Fruit fly (Drosophila melanogaster) whole organism, embryonic: ENCODE results near the gene mthl1.

Source experiments
- Adf1 ChIP-seq: fragments of 200-800 bp; sonication (Bioruptor generic); IDR thresholded peaks from 2 replicates; pipeline ENCODE4 v1.3.6; 2022; ENCODE audit warnings: missing biosample characterization, missing genetic modification characterization
- Antp ChIP-seq: fragments of 200-800 bp; sonication (Bioruptor generic); optimal IDR thresholded peaks from 3 replicates; lab custom pipeline; 2016; ENCODE audit warnings: missing biosample characterization, missing genetic modification characterization
- BEAF-32 ChIP-seq: fragments of 200-800 bp; sonication (Bioruptor generic); optimal IDR thresholded peaks from 3 replicates; lab custom pipeline; 2017; ENCODE audit warnings: missing biosample characterization, missing genetic modification characterization, mild to moderate bottlenecking, moderate library complexity, missing genetic modification reagents
- BtbVII ChIP-seq: fragments of 200-800 bp; sonication (Bioruptor generic); optimal IDR thresholded peaks from 3 replicates; lab custom pipeline; 2017; ENCODE audit warnings: missing biosample characterization, mild to moderate bottlenecking, missing genetic modification characterization
- CG10147 ChIP-seq: fragments of 200-800 bp; sonication (Bioruptor generic); optimal IDR thresholded peaks from 2 replicates; lab custom pipeline; 2019; ENCODE audit warnings: missing biosample characterization, mild to moderate bottlenecking, missing genetic modification characterization, moderate library complexity
- CG14014 ChIP-seq: fragments of 200-800 bp; sonication (Bioruptor generic); IDR thresholded peaks from 2 replicates; pipeline ENCODE4 v1.3.6; 2022; ENCODE audit warnings: missing biosample characterization, missing genetic modification characterization
- CG14860 ChIP-seq: fragments of 200-800 bp; sonication (Bioruptor generic); IDR thresholded peaks from 3 replicates; pipeline ENCODE4 v1.3.6; 2022; ENCODE audit warnings: missing biosample characterization, missing genetic modification characterization; ENCODE audit not compliant: partially characterized antibody
- CG17385 ChIP-seq: fragments of 200-800 bp; sonication (Bioruptor generic); optimal IDR thresholded peaks from 3 replicates; lab custom pipeline; 2018; ENCODE audit warnings: missing biosample characterization, mild to moderate bottlenecking, missing genetic modification characterization
- CG17829 ChIP-seq: fragments of 200-800 bp; optimal IDR thresholded peaks from 2 replicates; lab custom pipeline; 2019; ENCODE audit warnings: missing biosample characterization, mild to moderate bottlenecking, missing genetic modification characterization, moderate library complexity
- CG30431 ChIP-seq: fragments of 200-800 bp; sonication (Bioruptor generic); optimal IDR thresholded peaks from 2 replicates; lab custom pipeline; 2017; ENCODE audit warnings: missing biosample characterization, missing genetic modification characterization
- CG34224 ChIP-seq: fragments of 200-800 bp; sonication (Bioruptor generic); IDR thresholded peaks from 3 replicates; pipeline ENCODE4 v1.3.6; 2022; ENCODE audit warnings: missing biosample characterization, missing genetic modification characterization; ENCODE audit not compliant: partially characterized antibody
- CG4707 ChIP-seq: fragments of 200-800 bp; sonication (Bioruptor generic); optimal IDR thresholded peaks from 2 replicates; lab custom pipeline; 2018; ENCODE audit warnings: missing biosample characterization, mild to moderate bottlenecking, missing genetic modification characterization, moderate library complexity
- CG6791 ChIP-seq: fragments of 200-800 bp; sonication (Bioruptor generic); IDR thresholded peaks from 3 replicates; pipeline ENCODE4 v1.3.6; 2022; ENCODE audit warnings: missing biosample characterization, missing genetic modification characterization; ENCODE audit not compliant: partially characterized antibody
- CG8924 ChIP-seq: fragments of 200-800 bp; optimal IDR thresholded peaks from 3 replicates; lab custom pipeline; 2019; ENCODE audit warnings: missing biosample characterization, mild to moderate bottlenecking, missing genetic modification characterization, moderate library complexity
- CG9876 ChIP-seq: fragments of 200-800 bp; sonication (Bioruptor generic); optimal IDR thresholded peaks from 2 replicates; lab custom pipeline; 2016; ENCODE audit warnings: missing biosample characterization, missing genetic modification characterization
- CG9932 ChIP-seq: fragments of 200-800 bp; sonication (Bioruptor generic); IDR thresholded peaks from 2 replicates; pipeline ENCODE4 v1.3.6; 2022; ENCODE audit warnings: missing biosample characterization, missing genetic modification characterization
- CkIIα-i1 ChIP-seq: fragments of 200-800 bp; sonication (Bioruptor generic); IDR thresholded peaks from 2 replicates; pipeline ENCODE4 v1.3.6; 2022; ENCODE audit warnings: missing biosample characterization, missing genetic modification characterization
- Dll ChIP-seq: fragments of 200-800 bp; sonication (Bioruptor generic); IDR thresholded peaks from 4 replicates; pipeline ENCODE4 v1.3.6; 2022; ENCODE audit warnings: missing biosample characterization, missing genetic modification characterization; ENCODE audit not compliant: partially characterized antibody
- Dref ChIP-seq: fragments of 200-800 bp; sonication (Bioruptor generic); IDR thresholded peaks from 2 replicates; pipeline ENCODE4 v1.3.6; 2022; ENCODE audit warnings: missing biosample characterization, missing genetic modification characterization
- H2.0 ChIP-seq: fragments of 200-800 bp; sonication (Bioruptor generic); IDR thresholded peaks from 2 replicates; pipeline ENCODE4 v1.3.6; 2022; ENCODE audit warnings: missing biosample characterization, missing genetic modification characterization
- Hr78 ChIP-seq, 2 experiments: fragments of 200-800 bp in 1 of 2; fragments of >200 bp in 1 of 2; sonication (Bioruptor generic) in 1 of 2; optimal IDR thresholded peaks; 2 replicates each; lab custom pipeline; 2017 to 2019; ENCODE audit warnings: missing biosample characterization in 2 of 2, missing genetic modification characterization in 2 of 2, mild to moderate bottlenecking in 1 of 2, moderate library complexity in 1 of 2
- Med ChIP-seq: fragments of 200-800 bp; sonication (Bioruptor generic); peaks from one replicate; lab custom pipeline; 2016; ENCODE audit warnings: missing biosample characterization, missing genetic modification characterization, mild to moderate bottlenecking, inconsistent platforms, moderate library complexity
- Pdp1 ChIP-seq, 2 experiments: fragments of 200-800 bp; sonication (Bioruptor generic); optimal IDR thresholded peaks; 3 replicates each; lab custom pipeline; 2016; ENCODE audit warnings: missing biosample characterization in 2 of 2, missing genetic modification characterization in 2 of 2, mild to moderate bottlenecking in 1 of 2, moderate library complexity in 1 of 2
- Sox100B ChIP-seq: fragments of 200-800 bp; sonication (Bioruptor generic); optimal IDR thresholded peaks from 3 replicates; lab custom pipeline; 2018; ENCODE audit warnings: missing biosample characterization, mild to moderate bottlenecking, missing genetic modification characterization
- TFAM ChIP-seq: fragments of 200-800 bp; sonication (Bioruptor generic); optimal IDR thresholded peaks from 2 replicates; lab custom pipeline; 2017; ENCODE audit warnings: missing biosample characterization, missing genetic modification characterization, inconsistent platforms
- Xrp1 ChIP-seq: fragments of 200-800 bp; sonication (Bioruptor generic); IDR thresholded peaks from 2 replicates; pipeline ENCODE4 v1.3.6; 2022; ENCODE audit warnings: missing biosample characterization, missing genetic modification characterization
- abd-A ChIP-seq: fragments of 200-800 bp; sonication (Bioruptor generic); optimal IDR thresholded peaks from 3 replicates; lab custom pipeline; 2019; ENCODE audit warnings: missing biosample characterization, mild to moderate bottlenecking, missing genetic modification characterization, moderate library complexity
- ara ChIP-seq: fragments of 200-800 bp; sonication (Bioruptor generic); IDR thresholded peaks from 2 replicates; pipeline ENCODE4 v1.3.6; 2022; ENCODE audit warnings: missing biosample characterization, missing genetic modification characterization
- bab2 ChIP-seq: fragments of 200-800 bp; sonication (Bioruptor generic); optimal IDR thresholded peaks from 2 replicates; lab custom pipeline; 2016; ENCODE audit warnings: missing biosample characterization, missing genetic modification characterization
- bbx ChIP-seq: fragments of 200-800 bp; sonication (Bioruptor generic); IDR thresholded peaks from 2 replicates; pipeline ENCODE4 v1.3.6; 2022; ENCODE audit warnings: missing biosample characterization, missing genetic modification characterization; ENCODE audit not compliant: partially characterized antibody
- bsh ChIP-seq, 2 experiments: fragments of 200-800 bp; sonication (Bioruptor generic); optimal IDR thresholded peaks; 2 replicates each; lab custom pipeline; 2017 to 2018; ENCODE audit warnings: mild to moderate bottlenecking in 2 of 2, missing biosample characterization in 2 of 2, missing genetic modification characterization in 2 of 2, moderate library complexity in 1 of 2
- ci ChIP-seq: fragments of 200-800 bp; sonication (Bioruptor generic); IDR thresholded peaks from 3 replicates; pipeline ENCODE4 v1.3.6; 2022; ENCODE audit warnings: missing biosample characterization, missing genetic modification characterization
- ewg ChIP-seq: fragments of 200-800 bp; sonication (Bioruptor generic); optimal IDR thresholded peaks from 3 replicates; lab custom pipeline; 2017; ENCODE audit warnings: mild to moderate bottlenecking, missing biosample characterization, missing genetic modification reagents, missing genetic modification characterization
- gcm ChIP-seq: fragments of 200-800 bp; sonication (Bioruptor generic); optimal IDR thresholded peaks from 2 replicates; lab custom pipeline; 2019; ENCODE audit warnings: missing biosample characterization, mild to moderate bottlenecking, missing genetic modification characterization, moderate library complexity
- ham ChIP-seq: fragments of 200-800 bp; sonication (Bioruptor generic); IDR thresholded peaks from 2 replicates; pipeline ENCODE4 v1.3.6; 2022; ENCODE audit warnings: missing biosample characterization, missing genetic modification characterization
- insv ChIP-seq, 2 experiments: fragments of 200-800 bp; sonication (Bioruptor generic); optimal IDR thresholded peaks; 3 replicates each; lab custom pipeline; 2016 to 2018; ENCODE audit warnings: missing biosample characterization in 2 of 2, missing genetic modification characterization in 2 of 2
- inv ChIP-seq: fragments of 200-800 bp; sonication (Bioruptor generic); IDR thresholded peaks from 2 replicates; pipeline ENCODE4 v1.3.6; 2022; ENCODE audit warnings: missing biosample characterization, missing genetic modification characterization; ENCODE audit not compliant: partially characterized antibody
- kay ChIP-seq: fragments of 200-800 bp; sonication (Bioruptor generic); optimal IDR thresholded peaks from 2 replicates; lab custom pipeline; 2016; ENCODE audit warnings: missing biosample characterization, missing genetic modification characterization
- ken ChIP-seq: fragments of 200-800 bp; sonication (Bioruptor generic); IDR thresholded peaks from 3 replicates; pipeline ENCODE4 v1.3.6; 2022; ENCODE audit warnings: missing biosample characterization, missing genetic modification characterization
- lmd ChIP-seq: fragments of 200-800 bp; sonication (Bioruptor generic); IDR thresholded peaks from 2 replicates; pipeline ENCODE4 v1.3.6; 2022; ENCODE audit warnings: missing biosample characterization, missing genetic modification characterization
- mld ChIP-seq: fragments of 200-800 bp; sonication (Bioruptor generic); IDR thresholded peaks from 3 replicates; pipeline ENCODE4 v1.3.6; 2022; ENCODE audit warnings: missing biosample characterization, missing genetic modification characterization; ENCODE audit not compliant: partially characterized antibody
- pan ChIP-seq, 4 experiments: fragments of >200 bp in 3 of 4; fragments of 200-800 bp in 1 of 4; sonication (Bioruptor generic) in 1 of 4; optimal IDR thresholded peaks in 3 of 4; IDR thresholded peaks in 1 of 4; 2 replicates each; pipeline versions ENCODE4 v1.3.6 to Lab custom; 2017 to 2022; ENCODE audit warnings: missing biosample characterization in 2 of 4, missing genetic modification characterization in 2 of 4, mixed read lengths in 1 of 4
- phol ChIP-seq: fragments of 200-800 bp; sonication (Bioruptor generic); optimal IDR thresholded peaks from 3 replicates; lab custom pipeline; 2018; ENCODE audit warnings: missing biosample characterization, mild to moderate bottlenecking, missing genetic modification characterization, moderate library complexity
- pnt ChIP-seq: fragments of 200-800 bp; sonication (Bioruptor generic); optimal IDR thresholded peaks from 3 replicates; lab custom pipeline; 2016; ENCODE audit warnings: missing biosample characterization, missing genetic modification characterization
- row ChIP-seq: fragments of 200-800 bp; sonication (Bioruptor generic); IDR thresholded peaks from 3 replicates; pipeline ENCODE4 v1.3.6; 2022; ENCODE audit warnings: missing biosample characterization, missing genetic modification characterization

The mthl1 gene

DNA sequence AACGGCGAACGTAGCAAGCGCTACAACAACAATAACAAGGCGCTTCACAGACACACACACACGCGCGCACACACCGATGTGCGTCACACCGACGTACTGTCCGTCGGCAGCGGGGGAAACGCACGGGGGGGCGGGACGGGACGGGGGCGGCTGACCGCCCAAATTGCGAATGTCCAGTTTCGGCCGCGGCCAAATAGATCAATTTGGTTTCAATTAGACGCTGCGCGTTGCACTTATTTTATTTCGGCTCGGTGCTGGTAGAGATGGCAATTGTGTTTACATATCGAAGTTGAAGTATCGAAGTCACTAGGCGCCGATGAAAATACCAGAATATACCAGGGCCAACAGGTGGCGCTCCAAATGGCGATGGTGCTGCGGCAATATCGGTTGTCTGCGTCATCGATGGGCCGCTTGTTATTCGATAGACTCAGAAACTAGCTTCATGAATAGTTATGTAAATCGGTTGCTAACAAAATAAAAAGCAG lies 3.6 kb upstream of the mthl1 start, which contains the start of gene Rok (continued):
- TF ChIP-seq CG34224 (GFP tag; lab: Robert Waterston, UW) (peak; percentile 57; the same call in 2 of the 3 replicates), insv (GFP tag; optimal IDR thresholded peaks at IDR 0.05; lab: Kevin White, UChicago) (no peak), CkIIα-i1 (GFP tag; lab: Robert Waterston, UW) (no peak), CG4707 (GFP tag; lab: Kevin White, UChicago) (no peak), CG14860 (GFP tag; lab: Robert Waterston, UW) (peak; percentile 79), CG9932 (GFP tag; lab: Robert Waterston, UW) (peak; percentile 34), Med (peak; percentile 74), abd-A (tag; lab: Kevin White, UChicago) (no peak), ci (GFP tag; lab: Robert Waterston, UW) (peak; percentile 11; the same call in 1 of the 3 replicates), Sox100B (GFP tag; lab: Kevin White, UChicago) (no peak), TFAM (GFP tag; lab: Kevin White, UChicago) (no peak), Adf1 (GFP tag; lab: Robert Waterston, UW) (peak; percentile 53), bsh (GFP tag; optimal IDR thresholded peaks at IDR 0.05; lab: Kevin White, UChicago) (no peak), lmd (peak; percentile 13; the same call in 1 of the 2 replicates), pnt (no peak), Pdp1 (GFP tag; optimal IDR thresholded peaks at IDR 0.05; lab: Kevin White, UChicago) (peak in 1 of 2 experiments; percentile 46), bbx (GFP tag; lab: Robert Waterston, UW) (peak; percentile 89), CG6791 (GFP tag; lab: Robert Waterston, UW) (peak; percentile 87), ewg (GFP tag; lab: Kevin White, UChicago) (peak; percentile 15), BEAF-32 (GFP tag; lab: Kevin White, UChicago) (peak; percentile 95), CG9876 (GFP tag; lab: Kevin White, UChicago) (no peak), Antp (GFP tag; lab: Kevin White, UChicago) (peak; percentile 9), inv (GFP tag; lab: Robert Waterston, UW) (peak; percentile 81), pan (optimal IDR thresholded peaks at IDR 0.05; lab: Kevin White, UChicago) (no peak), pan (GFP tag; optimal IDR thresholded peaks at IDR 0.05 in 1 of 2, IDR thresholded peaks at IDR 0.05 in 1 of 2) (no peak), CG17829 (tag; lab: Kevin White, UChicago) (no peak), Dll (GFP tag; lab: Robert Waterston, UW) (peak; percentile 77), gcm (GFP tag; lab: Kevin White, UChicago) (no peak)
- TF ChIP-seq, all 482 proteins: peak for 81

dm6 chrX:16637594-16638485 lies 2.9 kb upstream of the mthl1 start, which contains the start of gene RpS19a:
Gene RpS19a, plus strand, starts transcription at chrX:16637894.
- TF ChIP-seq Dref (GFP tag; lab: Robert Waterston, UW) (peak; percentile 75), Hr78 (GFP tag; optimal IDR thresholded peaks at IDR 0.05; lab: Kevin White, UChicago) (peak in 1 of 2 experiments; percentile 18), BtbVII (GFP tag; lab: Kevin White, UChicago) (peak; percentile 88), CG14014 (GFP tag; lab: Robert Waterston, UW) (peak; percentile 72), Xrp1 (GFP tag; lab: Robert Waterston, UW) (no peak), CG30431 (GFP tag; lab: Kevin White, UChicago) (peak; percentile 62), bab2 (GFP tag; lab: Kevin White, UChicago) (peak; percentile 37), CG17385 (peak; percentile 85), ken (GFP tag; lab: Robert Waterston, UW) (peak; percentile 78; the same call in 2 of the 3 replicates), kay (GFP tag; lab: Kevin White, UChicago) (no peak), H2.0 (GFP tag; lab: Robert Waterston, UW) (peak; percentile 61; the same call in 1 of the 2 replicates), ham (GFP tag; lab: Robert Waterston, UW) (peak; percentile 57; the same call in 1 of the 2 replicates), CG10147 (GFP tag; lab: Kevin White, UChicago) (peak; percentile 64), row (GFP tag; lab: Robert Waterston, UW) (peak; percentile 24; the same call in 1 of the 3 replicates), mld (GFP tag; lab: Robert Waterston, UW) (0 out of 3 replicates have a peak, but pooled peaks have one; percentile 4), CG8924 (tag; lab: Kevin White, UChicago) (peak; percentile 51), phol (tag; lab: Kevin White, UChicago) (peak; percentile 66), ara (GFP tag; lab: Robert Waterston, UW) (peak; percentile 77)
